Fruit fly (Drosophila melanogaster): Measurements from ENCODE around the gene CG14445.

CG14445 gene

DNA sequence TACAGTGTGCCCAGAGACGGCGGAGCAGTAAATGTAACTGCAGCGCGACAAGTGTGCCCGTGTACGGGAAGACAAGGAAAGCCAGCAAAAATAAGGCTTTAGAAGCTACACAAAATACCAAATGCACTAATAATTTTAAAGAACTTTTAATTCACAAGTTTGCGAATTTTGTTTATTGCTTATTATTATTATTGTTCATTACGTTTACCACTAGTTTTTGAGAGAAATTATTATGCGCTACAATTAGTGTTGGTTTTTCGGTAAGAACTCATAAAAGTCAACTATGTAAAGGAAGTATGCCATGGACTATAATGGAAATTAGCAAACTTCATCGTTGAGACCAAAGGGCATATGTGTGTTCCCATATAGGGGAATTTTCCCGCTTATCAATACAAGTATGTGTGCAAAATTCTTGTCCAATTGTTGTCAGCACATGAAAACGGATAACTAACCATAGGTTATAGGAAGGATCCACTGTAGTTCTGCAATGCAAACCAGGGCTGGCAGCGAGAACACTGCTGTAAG, 30.1 kb downstream of the CG14445 start, which contains the start of gene schlank (continued):
- TF ChIP-seq hbn (GFP tag; IDR thresholded peaks at IDR 0.05; ENCODE audit: partially characterized antibody) (no peak), corto (GFP tag; optimal IDR thresholded peaks at IDR 0.05) (no peak), fd102C (GFP tag; optimal IDR thresholded peaks at IDR 0.05) (no peak), E2f2 (GFP tag; IDR thresholded peaks at IDR 0.05) (peak; percentile 39; the same call in 1 of the 2 replicates), Doc2 (GFP tag; IDR thresholded peaks at IDR 0.05) (no peak), Taf1 (GFP tag; IDR thresholded peaks at IDR 0.05) (no peak), CG34224 (GFP tag; IDR thresholded peaks at IDR 0.05; ENCODE audit: partially characterized antibody) (no peak), Dek (tag; optimal IDR thresholded peaks at IDR 0.05) (peak; percentile 35), Hand (GFP tag; optimal IDR thresholded peaks at IDR 0.05) (no peak), D19B (GFP tag; optimal IDR thresholded peaks at IDR 0.05) (no peak), CG33557 (GFP tag; optimal IDR thresholded peaks at IDR 0.05) (no peak), ewg (GFP tag; optimal IDR thresholded peaks at IDR 0.05) (peak; percentile 39), CG14965 (GFP tag; optimal IDR thresholded peaks at IDR 0.05; ENCODE audit: borderline replicate concordance) (no peak), ase (GFP tag; IDR thresholded peaks at IDR 0.05) (peak; percentile 30; the same call in 1 of the 3 replicates), dan (GFP tag; IDR thresholded peaks at IDR 0.05) (no peak), eyg (GFP tag; optimal IDR thresholded peaks at IDR 0.05) (no peak), cad (GFP tag; optimal IDR thresholded peaks at IDR 0.05) (no peak), kni (GFP tag; optimal IDR thresholded peaks at IDR 0.05) (no peak), H15 (GFP tag; IDR thresholded peaks at IDR 0.05) (peak; percentile 45; the same call in 1 of the 3 replicates), onecut (GFP tag; IDR thresholded peaks at IDR 0.05) (peak; percentile 8; the same call in 1 of the 2 replicates), br (optimal IDR thresholded peaks at IDR 0.05) (no peak), CG14667 (GFP tag; IDR thresholded peaks at IDR 0.05) (peak; percentile 39), Sox100B (GFP tag; optimal IDR thresholded peaks at IDR 0.05) (no peak), Bgb (GFP tag; IDR thresholded peaks at IDR 0.05; ENCODE audit: partially characterized antibody) (no peak), CG12299 (tag; optimal IDR thresholded peaks at IDR 0.05) (no peak), lilli (GFP tag; optimal IDR thresholded peaks at IDR 0.05) (peak; percentile 72), unc-4 (GFP tag; IDR thresholded peaks at IDR 0.05; ENCODE audit: partially characterized antibody) (no peak), CG15011 (GFP tag; optimal IDR thresholded peaks at IDR 0.05) (no peak), CG8765 (GFP tag; IDR thresholded peaks at IDR 0.05) (no peak), CG6272 (GFP tag; IDR thresholded peaks at IDR 0.05) (0 out of 2 replicates have a peak, but pooled peaks have one; percentile 6), Chrac-16 (GFP tag; optimal IDR thresholded peaks at IDR 0.05) (peak; percentile 41), fd96Cb (tag; optimal IDR thresholded peaks at IDR 0.05) (peak; percentile 45), bsh (GFP tag; optimal IDR thresholded peaks at IDR 0.05) (peak in 1 of 2 experiments; percentile 38), nmo (GFP tag; optimal IDR thresholded peaks at IDR 0.05) (peak; percentile 45), sna (GFP tag; IDR thresholded peaks at IDR 0.05; ENCODE audit: partially characterized antibody) (no peak), CG2120 (GFP tag; optimal IDR thresholded peaks at IDR 0.05) (peak; percentile 70), bbx (GFP tag; IDR thresholded peaks at IDR 0.05; ENCODE audit: partially characterized antibody) (no peak), CG4617 (GFP tag; optimal IDR thresholded peaks at IDR 0.05; ENCODE audit: borderline replicate concordance) (no peak), CG7928 (GFP tag; optimal IDR thresholded peaks at IDR 0.05) (peak; percentile 85), Sry-β (GFP tag; optimal IDR thresholded peaks at IDR 0.05) (no peak), CG1832 (GFP tag; optimal IDR thresholded peaks at IDR 0.05) (no peak), CG10462 (GFP tag; optimal IDR thresholded peaks at IDR 0.05) (peak; percentile 26), CG10565 (GFP tag; optimal IDR thresholded peaks at IDR 0.05) (no peak), Sox102F (GFP tag; optimal IDR thresholded peaks at IDR 0.05) (no peak), CG18262 (tag; optimal IDR thresholded peaks at IDR 0.05) (peak; percentile 53), trh (GFP tag; optimal IDR thresholded peaks at IDR 0.05) (no peak), Deaf1 (tag; optimal IDR thresholded peaks at IDR 0.05) (no peak), Opbp (GFP tag; IDR thresholded peaks at IDR 0.05; ENCODE audit: partially characterized antibody) (0 out of 3 replicates have a peak, but pooled peaks have one; percentile 6), HmgD (GFP tag; optimal IDR thresholded peaks at IDR 0.05) (no peak)

Data from whole organism, embryonic.